Fruit fly (Drosophila melanogaster): Measurements from ENCODE around the gene Wdr82.

The Wdr82 gene

dm6 chr2L:8365701-8366643, 8.3 kb upstream of the Wdr82 start, which contains the start of gene Pp2A-29B (continued):
- TF ChIP-seq knrl (GFP tag; IDR thresholded peaks at IDR 0.05; ENCODE audit: partially characterized antibody) (peak; percentile 100), CG12744 (GFP tag; optimal IDR thresholded peaks at IDR 0.05) (no peak), run (tag; optimal IDR thresholded peaks at IDR 0.05) (no peak), schlank (tag; optimal IDR thresholded peaks at IDR 0.05) (no peak), fd102C (GFP tag; optimal IDR thresholded peaks at IDR 0.05) (no peak), CG32532 (GFP tag; IDR thresholded peaks at IDR 0.05) (no peak), jumu (GFP tag; optimal IDR thresholded peaks at IDR 0.05) (no peak), CG17829 (tag; optimal IDR thresholded peaks at IDR 0.05) (peak; percentile 53), CG10267 (tag; optimal IDR thresholded peaks at IDR 0.05) (peak; percentile 62), repo (GFP tag; optimal IDR thresholded peaks at IDR 0.05) (no peak), CG11560 (tag; IDR thresholded peaks at IDR 0.05) (peak; percentile 89), CG13424 (tag; optimal IDR thresholded peaks at IDR 0.05) (no peak), gce (GFP tag; IDR thresholded peaks at IDR 0.05) (no peak), sug (tag; optimal IDR thresholded peaks at IDR 0.05) (peak; percentile 59), ham (GFP tag; IDR thresholded peaks at IDR 0.05) (no peak), Camta (GFP tag; optimal IDR thresholded peaks at IDR 0.05) (no peak), Ets65A (GFP tag) (no peak), CG9215 (GFP tag; IDR thresholded peaks at IDR 0.05) (no peak), pum (GFP tag; optimal IDR thresholded peaks at IDR 0.05) (no peak), CG13123 (GFP tag; optimal IDR thresholded peaks at IDR 0.05) (no peak), Usf (GFP tag; optimal IDR thresholded peaks at IDR 0.05) (no peak), CG16779 (GFP tag; IDR thresholded peaks at IDR 0.05) (no peak), yki (optimal IDR thresholded peaks at IDR 0.05) (no peak), Ada2b (GFP tag; IDR thresholded peaks at IDR 0.05) (no peak), twi (tag; optimal IDR thresholded peaks at IDR 0.05) (peak; percentile 25), usp (GFP tag; optimal IDR thresholded peaks at IDR 0.05) (no peak), NFAT (GFP tag; IDR thresholded peaks at IDR 0.05) (no peak), CG11696 (GFP tag; IDR thresholded peaks at IDR 0.05) (no peak), CG4707 (GFP tag; optimal IDR thresholded peaks at IDR 0.05) (no peak), Gsc (GFP tag; IDR thresholded peaks at IDR 0.05) (no peak), HmgD (GFP tag; optimal IDR thresholded peaks at IDR 0.05) (no peak), NC2α (GFP tag; optimal IDR thresholded peaks at IDR 0.05) (no peak), CG14441 (GFP tag; IDR thresholded peaks at IDR 0.05) (no peak; the same call in 1 of the 2 replicates), oc (tag; optimal IDR thresholded peaks at IDR 0.05) (no peak), rib (GFP tag; IDR thresholded peaks at IDR 0.05) (no peak), eve (GFP tag; optimal IDR thresholded peaks at IDR 0.05) (no peak), CG33557 (GFP tag; optimal IDR thresholded peaks at IDR 0.05) (peak; percentile 23), bbx (GFP tag; IDR thresholded peaks at IDR 0.05; ENCODE audit: partially characterized antibody) (peak; percentile 98), nom (GFP tag; optimal IDR thresholded peaks at IDR 0.05) (no peak), CG7963 (GFP tag; IDR thresholded peaks at IDR 0.05; ENCODE audit: partially characterized antibody) (peak; percentile 95), CG11504 (tag; optimal IDR thresholded peaks at IDR 0.05) (peak; percentile 56), CG9437 (GFP tag; optimal IDR thresholded peaks at IDR 0.05) (peak; percentile 35), Six4 (GFP tag; optimal IDR thresholded peaks at IDR 0.05) (no peak), Nf-YC (tag; optimal IDR thresholded peaks at IDR 0.05) (peak; percentile 57), Kr (GFP tag; optimal IDR thresholded peaks at IDR 0.05) (no peak), nmo (GFP tag; optimal IDR thresholded peaks at IDR 0.05) (peak; percentile 78), CG10321 (GFP tag; IDR thresholded peaks at IDR 0.05) (no peak), Dad (GFP tag; optimal IDR thresholded peaks at IDR 0.05) (no peak), CG2120 (GFP tag; optimal IDR thresholded peaks at IDR 0.05) (peak; percentile 19), CG34224 (GFP tag; IDR thresholded peaks at IDR 0.05; ENCODE audit: partially characterized antibody) (peak; percentile 97)

Measured in whole organism, embryonic.